Worm (Caenorhabditis elegans) whole organism, early embryonic: ENCODE measurements around the gene C03H5.4.

Source experiments
- F13C5.2 ChIP-seq: sonication (generic microtip); optimal IDR thresholded peaks from 2 replicates; lab custom pipeline; 2017; ENCODE audit warnings: mild to moderate bottlenecking, missing genetic modification characterization, inconsistent platforms, missing compliant biosample characterization
- aly-1 ChIP-seq: sonication (generic microtip); optimal IDR thresholded peaks from 2 replicates; lab custom pipeline; 2016; ENCODE audit warnings: missing genetic modification characterization, missing compliant biosample characterization
- ama-1 ChIP-seq: fragments of 150-350 bp; optimal IDR thresholded peaks from 2 replicates; lab custom pipeline; 2014
- ceh-36 ChIP-seq: sonication (generic microtip); optimal IDR thresholded peaks from 2 replicates; lab custom pipeline; 2016; ENCODE audit warnings: missing genetic modification characterization, inconsistent platforms, missing compliant biosample characterization
- ets-7 ChIP-seq: sonication (generic microtip); optimal IDR thresholded peaks from 2 replicates; lab custom pipeline; 2016; ENCODE audit warnings: missing genotype, missing genetic modification characterization, missing compliant biosample characterization
- flt-1 ChIP-seq: fragments of 200-800 bp; sonication (Bioruptor generic); IDR thresholded peaks from 2 replicates; pipeline ENCODE4 v1.3.6; 2022; ENCODE audit warnings: missing genetic modification characterization, missing compliant biosample characterization
- pes-1 ChIP-seq: fragments of 200-800 bp; sonication (Bioruptor generic); IDR thresholded peaks from 2 replicates; pipeline ENCODE4 v1.3.6; 2022; ENCODE audit warnings: missing genetic modification reagents, missing genetic modification characterization, missing compliant biosample characterization
- scrt-1 ChIP-seq: fragments of 200-800 bp; sonication (Bioruptor generic); IDR thresholded peaks from 2 replicates; pipeline ENCODE4 v1.3.6; 2022; ENCODE audit warnings: missing genetic modification characterization, missing compliant biosample characterization
- sea-1 ChIP-seq: fragments of 200-800 bp; sonication (Bioruptor generic); conservative IDR thresholded peaks from 2 replicates; pipeline ENCODE4 v1.3.6; 2022; ENCODE audit warnings: missing genetic modification characterization, missing compliant biosample characterization
- tbx-37 ChIP-seq: fragments of 200-800 bp; sonication (Bioruptor generic); conservative IDR thresholded peaks from 2 replicates; pipeline ENCODE4 v1.3.6; 2022; ENCODE audit warnings: missing genetic modification reagents, missing genetic modification characterization, missing compliant biosample characterization

DNA sequence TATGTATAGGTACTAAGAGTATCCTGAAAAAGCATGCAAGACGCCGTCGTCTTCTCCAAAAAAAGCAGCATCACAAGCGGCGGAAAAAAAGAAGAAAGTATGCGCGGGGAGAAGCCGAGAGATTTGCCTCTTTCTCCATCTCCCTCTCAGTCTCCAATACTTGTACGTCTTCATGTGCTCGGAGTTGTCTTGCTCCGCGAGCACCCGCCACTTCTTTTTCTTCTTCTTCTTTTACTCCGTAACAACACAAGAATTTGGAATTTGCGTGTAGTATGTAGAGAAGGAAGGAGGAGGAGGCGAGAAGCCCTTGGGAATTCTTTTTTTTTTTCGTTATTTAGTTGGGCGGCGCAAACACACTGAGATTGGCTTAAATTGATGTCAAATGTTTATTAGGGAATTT is 26.2 kb downstream of the C03H5.4 start:
- TF ChIP-seq sea-1 (no peak), ama-1 (lab: Kevin White, UChicago) (no peak), F13C5.2 (no peak), tbx-37 (GFP tag; lab: Robert Waterston, UW) (no peak), aly-1 (tag; lab: Kevin White, UChicago) (no peak), scrt-1 (GFP tag; lab: Robert Waterston, UW) (no peak), ceh-36 (tag; lab: Kevin White, UChicago) (no peak), flt-1 (GFP tag; lab: Robert Waterston, UW) (no peak), ets-7 (tag; lab: Kevin White, UChicago) (no peak), pes-1 (GFP tag; lab: Robert Waterston, UW) (no peak)
